Fruit fly (Drosophila melanogaster) S2 (cell line): ENCODE data around the gene woc.

Source experiments
- CG8478 ChIP-seq: fragments of >200 bp; optimal IDR thresholded peaks from 2 replicates; lab custom pipeline; 2018
- CTCF ChIP-seq, 2 experiments: fragments of >200 bp; optimal IDR thresholded peaks; 2 replicates each; lab custom pipeline; 2018

dm6 chr3R:27282286-27282685 lies 18.4 kb upstream of the woc start, which contains the start of gene mrt:
- TF ChIP-seq CG8478 (lab: Kevin White, UChicago) = no peak
- no peak for TF ChIP-seq CTCF (optimal IDR thresholded peaks at IDR 0.05; lab: Kevin White, UChicago)
